Fruit fly (Drosophila melanogaster): ENCODE data around the gene beat-VII.

Gene beat-VII

dm6 chr3R:26654594-26654993 is 27.2 kb downstream of the beat-VII start:
- TF ChIP-seq toe (GFP tag; optimal IDR thresholded peaks at IDR 0.05) (no peak), CG5204 (GFP tag; optimal IDR thresholded peaks at IDR 0.05) (no peak)

DNA sequence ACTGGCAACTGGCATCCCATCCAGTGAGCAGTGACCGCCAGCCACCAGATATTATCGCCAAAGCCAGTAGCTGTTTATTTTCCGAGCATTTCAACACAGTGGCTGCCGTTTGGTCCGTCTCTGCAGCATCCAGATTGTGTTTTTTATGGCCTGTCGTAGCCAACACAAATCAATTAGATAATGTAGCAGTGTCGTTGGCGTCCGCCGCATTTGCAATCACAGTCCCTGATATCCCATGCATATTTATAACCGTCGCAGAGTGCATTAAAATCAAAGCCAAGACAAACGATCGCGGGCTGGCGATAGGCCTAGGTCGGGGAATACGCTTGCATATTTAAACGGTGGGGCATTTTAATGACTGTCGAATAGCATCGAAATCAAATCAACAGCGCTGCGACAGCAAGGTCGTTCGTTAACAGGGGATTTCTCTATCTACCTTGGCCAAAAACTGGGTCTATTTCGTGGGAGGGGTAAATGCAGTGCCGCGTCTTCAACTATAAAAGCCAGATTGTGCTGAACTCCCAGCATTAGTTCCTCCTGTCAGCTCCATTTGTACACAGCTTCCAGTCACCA is 42.2 kb downstream of the beat-VII start, which contains the start of gene TwdlD:
TwdlD (plus strand) TSS at position 523 of the 573 bp plus-strand sequence.
- no peak for TF ChIP-seq CG5204 (GFP tag; optimal IDR thresholded peaks at IDR 0.05)

- TF ChIP-seq CG12768 (GFP tag; optimal IDR thresholded peaks at IDR 0.05) (no peak), Crg-1 (GFP tag; optimal IDR thresholded peaks at IDR 0.05) (no peak), kay (GFP tag; ENCODE audit: borderline replicate concordance) (no peak), CG5204 (GFP tag; optimal IDR thresholded peaks at IDR 0.05) (no peak), cic (GFP tag; optimal IDR thresholded peaks at IDR 0.05) (no peak), CG7045 (GFP tag; optimal IDR thresholded peaks at IDR 0.05) (no peak), ovo (GFP tag; optimal IDR thresholded peaks at IDR 0.05) (no peak), Mnt (GFP tag; optimal IDR thresholded peaks at IDR 0.05) (no peak), Hr96 (GFP tag; optimal IDR thresholded peaks at IDR 0.05) (no peak), tj (GFP tag; optimal IDR thresholded peaks at IDR 0.05) (no peak), CG7101 (tag; optimal IDR thresholded peaks at IDR 0.05) (no peak)
Observed at dm6 chr3R:26636388-26636787, 45.4 kb downstream of the beat-VII start, which contains the start of gene TwdlS. Gene TwdlS, plus strand, starts transcription at chr3R:26636688.

DNA sequence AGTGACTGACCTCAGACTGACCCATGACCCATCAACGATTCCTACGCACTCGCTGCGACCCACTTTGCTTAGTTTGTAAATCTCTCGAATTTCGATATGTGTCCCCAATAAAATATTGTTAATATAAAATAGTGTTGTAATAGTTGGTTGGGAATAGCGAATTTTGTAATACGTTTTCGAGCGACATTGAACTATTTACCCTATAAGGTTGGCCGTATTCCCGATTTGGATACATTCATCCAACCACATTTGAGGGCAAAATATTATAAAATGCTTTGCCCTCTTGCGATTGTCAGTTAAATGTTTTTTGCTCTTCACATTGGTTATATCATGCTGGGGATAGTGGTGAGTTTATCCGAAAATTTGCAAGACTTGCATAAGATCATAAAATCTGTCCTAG is 47.2 kb downstream of the beat-VII start, which contains the start of gene TwdlR:
TwdlR (plus strand) TSS at position 301 of the 400 bp plus-strand sequence.
- TF ChIP-seq cnc (optimal IDR thresholded peaks at IDR 0.05) = no peak
- TF ChIP-seq CG5204 (GFP tag; optimal IDR thresholded peaks at IDR 0.05) = no peak
- no peak for TF ChIP-seq ovo (GFP tag; optimal IDR thresholded peaks at IDR 0.05)
- no peak for TF ChIP-seq CG7101 (tag; optimal IDR thresholded peaks at IDR 0.05)
- TF ChIP-seq CG14711 (tag; optimal IDR thresholded peaks at IDR 0.05) = no peak
- no peak for TF ChIP-seq pad (GFP tag; optimal IDR thresholded peaks at IDR 0.05)
- no peak for TF ChIP-seq Crg-1 (GFP tag; optimal IDR thresholded peaks at IDR 0.05)
- TF ChIP-seq Hr96 (GFP tag; optimal IDR thresholded peaks at IDR 0.05) = no peak
- no peak for TF ChIP-seq CG11617 (GFP tag; optimal IDR thresholded peaks at IDR 0.05)

dm6 chr3R:26633432-26633831 is 48.3 kb downstream of the beat-VII start, which contains the start of gene TwdlH:
Gene TwdlH, plus strand, starts transcription at chr3R:26633732.
- TF ChIP-seq CG7101 (tag; optimal IDR thresholded peaks at IDR 0.05) (no peak), ovo (GFP tag; optimal IDR thresholded peaks at IDR 0.05) (no peak)

dm6 chr3R:26633010-26633409 is 48.8 kb downstream of the beat-VII start:
- no peak for TF ChIP-seq toe (GFP tag; optimal IDR thresholded peaks at IDR 0.05)
- TF ChIP-seq Mnt (GFP tag; optimal IDR thresholded peaks at IDR 0.05) = no peak
- TF ChIP-seq bab1 (GFP tag; optimal IDR thresholded peaks at IDR 0.05) = no peak
- no peak for TF ChIP-seq CG12768 (GFP tag; optimal IDR thresholded peaks at IDR 0.05)
- TF ChIP-seq cnc (optimal IDR thresholded peaks at IDR 0.05) = no peak
- no peak for TF ChIP-seq CG14711 (tag; optimal IDR thresholded peaks at IDR 0.05)
- no peak for TF ChIP-seq CG33017 (tag; optimal IDR thresholded peaks at IDR 0.05)

- TF ChIP-seq CG1620 (GFP tag; optimal IDR thresholded peaks at IDR 0.05) = no peak
- TF ChIP-seq ovo (GFP tag; optimal IDR thresholded peaks at IDR 0.05) = no peak
- no peak for TF ChIP-seq CG33017 (tag; optimal IDR thresholded peaks at IDR 0.05)
- no peak for TF ChIP-seq CG11617 (GFP tag; optimal IDR thresholded peaks at IDR 0.05)
- TF ChIP-seq CG14711 (tag; optimal IDR thresholded peaks at IDR 0.05) = no peak
- no peak for TF ChIP-seq CG12768 (GFP tag; optimal IDR thresholded peaks at IDR 0.05)
- TF ChIP-seq Hr96 (GFP tag; optimal IDR thresholded peaks at IDR 0.05) = no peak
- TF ChIP-seq cic (GFP tag; optimal IDR thresholded peaks at IDR 0.05) = no peak
- TF ChIP-seq Clk (GFP tag; optimal IDR thresholded peaks at IDR 0.05) = no peak
- no peak for TF ChIP-seq CG7101 (tag; optimal IDR thresholded peaks at IDR 0.05)
- no peak for TF ChIP-seq Crg-1 (GFP tag; optimal IDR thresholded peaks at IDR 0.05)
Observed at dm6 chr3R:26631334-26631919, 50.3 kb downstream of the beat-VII start, which contains the start of gene TwdlN. Gene TwdlN, plus strand, starts transcription at chr3R:26631869.

dm6 chr3R:26629618-26630017 is 52.1 kb downstream of the beat-VII start, which contains the start of gene TwdlJ:
Gene TwdlJ, plus strand, starts transcription at chr3R:26629918.
- TF ChIP-seq CG1620 (GFP tag; optimal IDR thresholded peaks at IDR 0.05) (no peak), Crg-1 (GFP tag; optimal IDR thresholded peaks at IDR 0.05) (no peak), Clk (GFP tag; optimal IDR thresholded peaks at IDR 0.05) (no peak), cic (GFP tag; optimal IDR thresholded peaks at IDR 0.05) (no peak)

Data from whole organism, adult.